Worm (Caenorhabditis elegans): ENCODE measurements around the gene F21C10.3.
A peak's percentile ranks its signal among the peaks of the same experiment; 100 is the strongest.

DNA sequence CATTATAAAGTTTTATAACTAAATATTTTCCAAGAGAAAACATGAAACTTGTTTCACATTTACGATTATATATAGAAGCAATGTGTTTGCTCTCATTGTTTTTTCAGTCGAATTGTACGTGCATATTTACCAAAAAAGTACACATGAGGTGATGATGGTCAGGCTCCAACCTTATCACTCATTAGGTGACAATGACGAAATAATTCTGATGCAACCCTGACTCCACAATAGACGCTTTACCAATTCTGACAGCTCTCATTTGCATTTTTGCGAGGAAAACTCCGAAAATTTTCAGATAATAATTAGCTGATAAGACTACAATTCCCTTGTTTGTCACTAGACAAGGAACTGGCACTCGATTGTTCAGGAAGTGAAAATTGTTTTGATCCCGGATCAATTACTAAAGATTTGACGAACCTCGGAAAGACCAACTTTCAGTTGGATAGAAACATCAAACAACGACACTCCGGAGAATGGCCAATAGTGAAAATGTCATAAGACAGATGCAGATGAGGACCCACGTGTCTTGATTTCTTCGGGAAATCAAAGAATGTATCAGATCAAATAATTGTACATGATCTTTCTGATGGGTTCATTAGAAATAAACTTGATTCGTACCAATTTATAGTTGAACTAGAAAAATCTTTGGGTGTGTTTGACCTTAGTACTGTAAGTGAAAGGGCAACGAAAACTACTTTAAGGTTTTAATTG, 48.9 kb upstream of the F21C10.3 start:
- peak; percentile 50 for TF ChIP-seq atf-7 (tag; optimal IDR thresholded peaks at IDR 0.05)
- no peak for TF ChIP-seq madf-10 (tag; optimal IDR thresholded peaks at IDR 0.05)
- TF ChIP-seq unc-130 (GFP tag; optimal IDR thresholded peaks at IDR 0.05) = no peak
- no peak for TF ChIP-seq lin-40 (tag; optimal IDR thresholded peaks at IDR 0.05)
- TF ChIP-seq D2030.7 (GFP tag; IDR thresholded peaks at IDR 0.05) = no peak
- no peak for TF ChIP-seq ZK185.1 (tag; optimal IDR thresholded peaks at IDR 0.05; ENCODE audit: poor library complexity, severe bottlenecking)

All from whole organism, young adult.